Worm (Caenorhabditis elegans): ENCODE measurements around the gene ceh-40.

Gene ceh-40

DNA sequence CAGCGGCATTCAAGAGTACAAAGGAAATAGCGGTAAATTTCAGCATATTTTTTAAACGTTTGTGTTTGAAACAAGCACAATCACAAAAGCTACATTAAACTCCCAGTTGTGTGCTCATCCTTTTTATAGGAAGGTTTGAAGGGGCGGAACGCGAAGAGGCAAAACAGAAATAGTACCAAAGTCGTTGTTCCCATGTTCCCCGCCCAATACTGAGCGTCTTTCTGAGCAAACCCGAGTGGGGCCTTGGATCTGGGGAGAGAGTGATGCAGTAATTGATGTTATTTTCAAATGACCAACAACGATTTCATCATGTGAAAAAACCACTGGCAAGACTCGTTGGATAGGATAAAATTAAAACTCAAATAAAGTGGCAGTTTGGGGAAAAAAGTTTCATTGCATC is 20.8 kb upstream of the ceh-40 start, which contains the start of gene zig-2:
zig-2 (minus strand) TSS at position 101 of the 400 bp plus-strand sequence.
- no peak for TF ChIP-seq ztf-4 (tag; optimal IDR thresholded peaks at IDR 0.05)
- TF ChIP-seq Y55F3AM.14 (GFP tag; optimal IDR thresholded peaks at IDR 0.05) = no peak
- TF ChIP-seq nhr-237 (tag; optimal IDR thresholded peaks at IDR 0.05) = no peak
- no peak for TF ChIP-seq ceh-82 (tag; optimal IDR thresholded peaks at IDR 0.05)
- no peak for TF ChIP-seq F13H6.1 (tag; optimal IDR thresholded peaks at IDR 0.05)
- TF ChIP-seq ceh-16 (tag; optimal IDR thresholded peaks at IDR 0.05) = no peak
- no peak for TF ChIP-seq sma-3 (GFP tag; optimal IDR thresholded peaks at IDR 0.05)
- TF ChIP-seq unc-62 (GFP tag; optimal IDR thresholded peaks at IDR 0.05) = no peak
- no peak for TF ChIP-seq nhr-10 (tag; optimal IDR thresholded peaks at IDR 0.05)
- no peak for TF ChIP-seq R02D3.7 (tag; optimal IDR thresholded peaks at IDR 0.05)
- no peak for TF ChIP-seq snpc-4 (tag; optimal IDR thresholded peaks at IDR 0.05)
- TF ChIP-seq mbf-1 (tag; optimal IDR thresholded peaks at IDR 0.05) = no peak
- no peak for TF ChIP-seq sem-4 (tag; optimal IDR thresholded peaks at IDR 0.05)
- TF ChIP-seq C34F6.9 (tag; optimal IDR thresholded peaks at IDR 0.05) = no peak
- TF ChIP-seq dmd-4 (tag; optimal IDR thresholded peaks at IDR 0.05) = no peak
- no peak for TF ChIP-seq mdl-1 (tag; optimal IDR thresholded peaks at IDR 0.05)
- TF ChIP-seq nhr-25 (tag; optimal IDR thresholded peaks at IDR 0.05) = no peak
- TF ChIP-seq nhr-12 (tag; optimal IDR thresholded peaks at IDR 0.05) = no peak
- no peak for TF ChIP-seq unc-55 (GFP tag; optimal IDR thresholded peaks at IDR 0.05)

DNA sequence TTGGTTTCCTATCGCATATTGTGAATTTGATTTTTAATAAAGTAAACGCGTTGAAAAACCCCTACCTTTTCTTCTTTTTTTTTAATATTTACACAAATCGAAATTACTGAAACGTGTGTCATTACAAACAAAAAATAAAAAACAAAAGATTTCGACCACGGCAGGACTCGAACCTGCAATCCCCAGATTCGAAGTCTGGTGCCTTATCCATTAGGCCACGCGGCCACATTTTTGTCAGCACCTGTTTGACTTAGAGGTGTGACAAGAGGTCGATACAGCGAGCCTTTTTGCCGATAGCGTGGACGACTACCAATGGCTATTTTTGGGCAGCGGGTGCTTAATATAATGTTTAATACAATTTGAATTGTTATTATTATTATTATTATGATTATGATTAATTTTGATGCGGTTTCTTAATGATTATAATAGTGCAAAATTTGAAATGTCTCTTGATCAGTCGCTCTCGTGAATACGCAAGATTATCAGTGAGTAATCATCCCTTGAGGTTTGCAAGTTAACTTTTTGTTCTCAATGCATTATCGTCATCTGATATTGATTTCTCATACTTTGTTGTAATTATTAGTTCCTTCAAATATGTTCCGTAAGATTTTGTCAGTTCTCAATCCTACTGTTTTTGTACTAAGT is 17.4 kb upstream of the ceh-40 start, which contains the start of gene srd-44:
srd-44 (plus strand) TSS at position 595 of the 645 bp plus-strand sequence.
- TF ChIP-seq fos-1 (tag; optimal IDR thresholded peaks at IDR 0.05) = peak; percentile 25
- peak; percentile 17 for TF ChIP-seq sma-3 (GFP tag; optimal IDR thresholded peaks at IDR 0.05)
- no peak for TF ChIP-seq lin-11 (tag; optimal IDR thresholded peaks at IDR 0.05)
- TF ChIP-seq ztf-4 (tag; optimal IDR thresholded peaks at IDR 0.05) = no peak
- no peak for TF ChIP-seq nhr-237 (tag; optimal IDR thresholded peaks at IDR 0.05)
- TF ChIP-seq ztf-1 (GFP tag; conservative IDR thresholded peaks at IDR 0.05) = no peak
- no peak for TF ChIP-seq ztf-11 (tag; optimal IDR thresholded peaks at IDR 0.05)
- peak; percentile 18 for TF ChIP-seq nhr-21 (tag; optimal IDR thresholded peaks at IDR 0.05)
- TF ChIP-seq crh-2 (tag; optimal IDR thresholded peaks at IDR 0.05) = peak; percentile 21
- no peak for TF ChIP-seq gmeb-1 (tag; optimal IDR thresholded peaks at IDR 0.05)
- TF ChIP-seq mab-5 (tag; optimal IDR thresholded peaks at IDR 0.05) = no peak
- no peak for TF ChIP-seq egl-27 (tag; optimal IDR thresholded peaks at IDR 0.05)
- TF ChIP-seq zag-1 (tag; optimal IDR thresholded peaks at IDR 0.05) = no peak
- TF ChIP-seq ceh-82 (tag; optimal IDR thresholded peaks at IDR 0.05) = no peak
- TF ChIP-seq sem-4 (tag; optimal IDR thresholded peaks at IDR 0.05) = no peak
- TF ChIP-seq lsy-2 (tag; optimal IDR thresholded peaks at IDR 0.05) = no peak
- no peak for TF ChIP-seq sma-9 (GFP tag; optimal IDR thresholded peaks at IDR 0.05)
- TF ChIP-seq sma-9 (tag; optimal IDR thresholded peaks at IDR 0.05) = no peak
- TF ChIP-seq mdl-1 (tag; optimal IDR thresholded peaks at IDR 0.05) = no peak
- no peak for TF ChIP-seq lin-13 (GFP tag; optimal IDR thresholded peaks at IDR 0.05)
- no peak for TF ChIP-seq nhr-6 (tag; optimal IDR thresholded peaks at IDR 0.05)

DNA sequence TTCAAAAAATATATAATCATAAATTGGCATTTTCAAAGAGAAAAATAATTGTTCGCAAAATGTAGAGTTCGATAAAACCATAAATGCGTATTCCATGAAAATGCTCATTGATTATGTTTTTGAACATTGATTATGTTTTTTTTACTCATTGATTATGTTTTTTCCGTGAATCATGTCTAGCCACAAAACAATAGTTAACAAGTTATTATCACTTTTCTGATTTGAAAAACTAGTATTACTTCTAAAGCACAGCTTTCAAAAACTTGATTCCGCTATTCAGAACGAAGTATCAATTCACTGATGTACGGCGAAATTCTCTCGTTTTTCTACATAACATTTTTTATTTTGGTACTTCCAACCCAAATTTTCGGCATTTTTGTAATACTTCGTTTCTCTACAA is 15.2 kb upstream of the ceh-40 start, which contains the start of gene srd-48:
srd-48 (plus strand) TSS at position 301 of the 400 bp plus-strand sequence.
- TF ChIP-seq ama-1 (optimal IDR thresholded peaks at IDR 0.05) (no peak), nhr-23 (tag; optimal IDR thresholded peaks at IDR 0.05) (no peak), nhr-12 (tag; optimal IDR thresholded peaks at IDR 0.05) (no peak)

DNA sequence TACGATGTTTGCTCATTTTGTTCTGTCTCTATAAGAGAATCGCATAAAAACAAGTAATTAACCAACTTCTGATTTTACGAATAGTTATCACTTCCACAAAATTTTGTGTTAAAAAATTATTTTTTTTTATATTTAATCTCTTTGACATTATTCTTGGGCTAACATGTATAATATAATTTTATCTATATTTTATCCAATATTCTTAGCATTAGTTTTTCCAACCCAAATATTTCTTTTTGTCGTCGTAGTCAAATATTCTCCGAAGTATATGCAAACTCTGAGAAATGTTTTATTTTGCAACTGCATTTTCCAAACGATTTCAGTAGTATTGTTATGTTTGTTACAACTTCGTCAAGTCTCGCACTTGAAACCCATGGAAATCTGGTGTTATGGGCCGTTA is 12.9 kb upstream of the ceh-40 start, which contains the start of gene srd-47:
srd-47 (plus strand) TSS at position 164 of the 400 bp plus-strand sequence.
- no peak for TF ChIP-seq zag-1 (tag; optimal IDR thresholded peaks at IDR 0.05)
- no peak for TF ChIP-seq ztf-4 (tag; optimal IDR thresholded peaks at IDR 0.05)
- TF ChIP-seq nhr-10 (tag; optimal IDR thresholded peaks at IDR 0.05) = no peak
- no peak for TF ChIP-seq egl-27 (tag; optimal IDR thresholded peaks at IDR 0.05)
- TF ChIP-seq nhr-237 (tag; optimal IDR thresholded peaks at IDR 0.05) = no peak
- TF ChIP-seq nhr-12 (tag; optimal IDR thresholded peaks at IDR 0.05) = no peak
- TF ChIP-seq ztf-11 (tag; optimal IDR thresholded peaks at IDR 0.05) = no peak
- TF ChIP-seq lsy-2 (tag; optimal IDR thresholded peaks at IDR 0.05) = no peak
- no peak for TF ChIP-seq mdl-1 (tag; optimal IDR thresholded peaks at IDR 0.05)
- TF ChIP-seq ZK546.5 (tag; optimal IDR thresholded peaks at IDR 0.05) = no peak
- TF ChIP-seq lin-11 (tag; optimal IDR thresholded peaks at IDR 0.05) = no peak
- TF ChIP-seq nhr-11 (tag; optimal IDR thresholded peaks at IDR 0.05) = no peak
- no peak for TF ChIP-seq crh-2 (tag; optimal IDR thresholded peaks at IDR 0.05)
- no peak for TF ChIP-seq Y55F3AM.14 (GFP tag; optimal IDR thresholded peaks at IDR 0.05)
- no peak for TF ChIP-seq skn-1 (tag; optimal IDR thresholded peaks at IDR 0.05)
- no peak for TF ChIP-seq ceh-16 (tag; optimal IDR thresholded peaks at IDR 0.05)
- no peak for TF ChIP-seq alr-1 (tag; optimal IDR thresholded peaks at IDR 0.05)
- TF ChIP-seq sma-3 (GFP tag; optimal IDR thresholded peaks at IDR 0.05) = no peak
